Fruit fly (Drosophila melanogaster): ENCODE results near the gene PolE1.
A peak's percentile ranks its signal among the peaks of the same experiment; 100 is the strongest.

Gene PolE1

DNA sequence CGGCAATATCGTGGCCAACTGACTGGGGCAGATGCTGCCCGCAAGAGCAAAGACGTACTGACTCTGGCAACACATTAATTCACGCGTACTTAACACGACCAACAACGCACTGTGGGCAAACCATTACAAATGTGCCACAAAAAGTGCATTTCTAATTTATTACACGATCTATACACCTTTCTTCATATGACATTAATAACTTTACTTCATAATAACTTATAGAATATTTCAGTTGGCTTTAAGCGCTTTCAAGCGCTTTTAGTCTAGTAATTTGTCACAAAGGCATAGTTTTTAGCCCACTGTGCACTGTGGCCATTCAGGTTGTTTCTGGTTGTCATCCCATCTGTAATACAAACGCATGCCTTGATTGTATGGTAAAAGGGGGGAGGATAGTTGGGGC is 20.3 kb downstream of the PolE1 start (continued):
- TF ChIP-seq Sox102F (GFP tag; optimal IDR thresholded peaks at IDR 0.05) (peak; percentile 0), CG16779 (tag; optimal IDR thresholded peaks at IDR 0.05) (no peak), svp (GFP tag) (peak; percentile 19), spab (GFP tag; optimal IDR thresholded peaks at IDR 0.05) (no peak), CG11294 (GFP tag; IDR thresholded peaks at IDR 0.05) (no peak), CG11762 (GFP tag; optimal IDR thresholded peaks at IDR 0.05; ENCODE audit: insufficient read depth) (no peak), CG3032 (tag; optimal IDR thresholded peaks at IDR 0.05) (peak; percentile 2), cyc (GFP tag; optimal IDR thresholded peaks at IDR 0.05) (no peak), CG6792 (GFP tag; optimal IDR thresholded peaks at IDR 0.05) (no peak), CG6808 (GFP tag; optimal IDR thresholded peaks at IDR 0.05) (no peak), Hr39 (GFP tag; optimal IDR thresholded peaks at IDR 0.05) (peak; percentile 5), fd59A (GFP tag; optimal IDR thresholded peaks at IDR 0.05) (no peak), Smox (GFP tag; optimal IDR thresholded peaks at IDR 0.05) (no peak), Sox15 (GFP tag; optimal IDR thresholded peaks at IDR 0.05) (no peak), Blimp-1 (GFP tag; optimal IDR thresholded peaks at IDR 0.05) (no peak), CG10669 (GFP tag; optimal IDR thresholded peaks at IDR 0.05) (no peak), CG8632 (GFP tag; optimal IDR thresholded peaks at IDR 0.05) (no peak), CG4318 (GFP tag; optimal IDR thresholded peaks at IDR 0.05) (peak; percentile 21), CG3919 (GFP tag; optimal IDR thresholded peaks at IDR 0.05) (no peak), Met (GFP tag; optimal IDR thresholded peaks at IDR 0.05) (no peak), CG32006 (GFP tag; optimal IDR thresholded peaks at IDR 0.05) (peak; percentile 60), Sox14 (GFP tag; optimal IDR thresholded peaks at IDR 0.05) (peak; percentile 18), CG6854 (GFP tag; optimal IDR thresholded peaks at IDR 0.05) (no peak)

DNA sequence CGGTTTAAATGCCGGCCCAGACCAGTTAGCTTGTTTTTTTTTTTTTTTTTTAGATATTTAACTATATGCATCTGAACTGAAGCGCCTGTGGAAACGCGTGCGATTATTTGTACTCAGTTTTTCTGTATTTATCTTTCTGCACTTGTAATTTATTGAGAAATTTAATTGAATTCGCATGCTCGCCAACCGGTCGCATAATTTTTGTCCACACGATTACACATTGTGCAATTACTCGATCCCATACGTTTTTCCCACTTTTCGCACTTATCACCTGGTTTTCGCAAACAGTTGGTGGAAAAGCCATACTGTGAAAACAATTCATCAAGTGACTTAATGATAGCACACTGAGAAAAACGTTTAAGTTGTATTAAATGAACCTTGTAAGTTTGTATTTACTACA is 24.7 kb downstream of the PolE1 start, which contains the start of gene CG42827:
Gene CG42827 (plus strand): TSS at position 301 of the 400 bp plus-strand sequence.
- TF ChIP-seq OdsH (GFP tag; optimal IDR thresholded peaks at IDR 0.05): no peak
- no peak for TF ChIP-seq Met (GFP tag; optimal IDR thresholded peaks at IDR 0.05)
- no peak for TF ChIP-seq CG4318 (GFP tag; optimal IDR thresholded peaks at IDR 0.05)
- TF ChIP-seq Eip93F (GFP tag; optimal IDR thresholded peaks at IDR 0.05): no peak
- no peak for TF ChIP-seq CG32006 (GFP tag; optimal IDR thresholded peaks at IDR 0.05)
- no peak for TF ChIP-seq CG31627 (GFP tag; optimal IDR thresholded peaks at IDR 0.05)
- no peak for TF ChIP-seq CG6854 (GFP tag; optimal IDR thresholded peaks at IDR 0.05)
- no peak for TF ChIP-seq Eip75B (GFP tag; optimal IDR thresholded peaks at IDR 0.05)
- TF ChIP-seq CG6163 (GFP tag; IDR thresholded peaks at IDR 0.05): no peak
- TF ChIP-seq Sox15 (GFP tag; optimal IDR thresholded peaks at IDR 0.05): no peak
- no peak for TF ChIP-seq Lpt (GFP tag; optimal IDR thresholded peaks at IDR 0.05)
- TF ChIP-seq CG10631 (GFP tag; optimal IDR thresholded peaks at IDR 0.05): no peak
- TF ChIP-seq svp (GFP tag): no peak
- no peak for TF ChIP-seq pdm3 (GFP tag; optimal IDR thresholded peaks at IDR 0.05)
- TF ChIP-seq eg (GFP tag; IDR thresholded peaks at IDR 0.05): no peak
- TF ChIP-seq CG3919 (GFP tag; optimal IDR thresholded peaks at IDR 0.05): no peak
- TF ChIP-seq fd85E (GFP tag; optimal IDR thresholded peaks at IDR 0.05): no peak
- TF ChIP-seq acj6 (GFP tag; optimal IDR thresholded peaks at IDR 0.05): no peak

DNA sequence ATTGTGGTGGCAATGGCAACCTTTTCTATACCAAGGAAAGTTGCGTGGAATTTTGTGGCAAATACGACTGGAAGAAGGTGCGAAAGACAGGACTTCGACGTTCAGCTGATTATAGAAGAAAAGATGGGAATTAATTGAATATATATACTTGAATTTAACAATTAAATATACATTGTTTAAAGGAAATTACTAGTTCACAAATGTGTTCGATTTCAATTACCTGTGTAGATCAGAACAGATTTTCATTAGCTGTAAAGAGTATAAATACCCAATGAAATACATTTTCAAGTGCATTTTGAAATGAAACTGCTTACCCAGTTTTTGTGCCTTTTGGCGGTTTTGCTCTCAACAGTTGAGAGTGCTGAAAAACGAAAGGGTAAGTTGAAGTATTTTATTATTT is 25.5 kb downstream of the PolE1 start, which contains the start of gene CG42828:
Gene CG42828 (plus strand): TSS at position 301 of the 400 bp plus-strand sequence.
- TF ChIP-seq fd85E (GFP tag; optimal IDR thresholded peaks at IDR 0.05): no peak
- TF ChIP-seq Ets21C (GFP tag; optimal IDR thresholded peaks at IDR 0.05): no peak
- TF ChIP-seq CG7368 (GFP tag; optimal IDR thresholded peaks at IDR 0.05): no peak
- no peak for TF ChIP-seq CG6808 (GFP tag; optimal IDR thresholded peaks at IDR 0.05)
- no peak for TF ChIP-seq CG6854 (GFP tag; optimal IDR thresholded peaks at IDR 0.05)
- no peak for TF ChIP-seq net (GFP tag; optimal IDR thresholded peaks at IDR 0.05)
- TF ChIP-seq CG1621 (tag; optimal IDR thresholded peaks at IDR 0.05): no peak
- no peak for TF ChIP-seq cyc (GFP tag; optimal IDR thresholded peaks at IDR 0.05)
- no peak for TF ChIP-seq svp (GFP tag)
- no peak for TF ChIP-seq fkh (GFP tag; optimal IDR thresholded peaks at IDR 0.05)
- TF ChIP-seq CG6163 (GFP tag; IDR thresholded peaks at IDR 0.05): no peak
- TF ChIP-seq CG4318 (GFP tag; optimal IDR thresholded peaks at IDR 0.05): no peak
- TF ChIP-seq CG10669 (GFP tag; optimal IDR thresholded peaks at IDR 0.05): no peak
- TF ChIP-seq Eip93F (GFP tag; optimal IDR thresholded peaks at IDR 0.05): no peak
- no peak for TF ChIP-seq Gug (GFP tag; IDR thresholded peaks at IDR 0.05)

Measured in whole organism, prepupa.